Worm (Caenorhabditis elegans) whole organism, L4 larva: ENCODE measurements around the gene fbxb-54.

ENCODE experiments used
- ceh-28 ChIP-seq: fragments of 150-350 bp; optimal IDR thresholded peaks from 2 replicates; lab custom pipeline; 2014; ENCODE audit warnings: missing biosample characterization, missing genetic modification reagents, missing genetic modification characterization
- egl-27 ChIP-seq: sonication (generic microtip); optimal IDR thresholded peaks from 3 replicates; lab custom pipeline; 2017; ENCODE audit warnings: missing biosample characterization, missing genetic modification reagents, missing genetic modification characterization
- fkh-10 ChIP-seq: fragments of 150-350 bp; optimal IDR thresholded peaks from 2 replicates; lab custom pipeline; 2014; ENCODE audit warnings: missing biosample characterization, missing genetic modification reagents, missing genetic modification characterization
- fos-1 ChIP-seq: fragments of 150-350 bp; optimal IDR thresholded peaks from 2 replicates; lab custom pipeline; 2014; ENCODE audit warnings: missing biosample characterization, missing genetic modification characterization
- lin-39 ChIP-seq: fragments of 150-350 bp; optimal IDR thresholded peaks from 2 replicates; lab custom pipeline; 2014; ENCODE audit warnings: missing biosample characterization, missing genetic modification reagents, missing genetic modification characterization
- sdz-12 ChIP-seq: fragments of 200-800 bp; sonication (Bioruptor generic); optimal IDR thresholded peaks from 2 replicates; lab custom pipeline; 2018; ENCODE audit warnings: mild to moderate bottlenecking, missing genetic modification characterization, missing compliant biosample characterization
- snpc-4 ChIP-seq: fragments of 150-350 bp; optimal IDR thresholded peaks from 2 replicates; lab custom pipeline; 2014; ENCODE audit warnings: missing biosample characterization, missing genetic modification characterization
- ztf-11 ChIP-seq: fragments of 150-350 bp; optimal IDR thresholded peaks from 2 replicates; lab custom pipeline; 2014; ENCODE audit warnings: missing biosample characterization, missing genetic modification characterization

ce11 chrII:1603049-1603448 lies 46.9 kb upstream of the fbxb-54 start:
- TF ChIP-seq snpc-4 = no peak
- TF ChIP-seq sdz-12 (GFP tag; lab: Kevin White, UChicago) = no peak
- TF ChIP-seq ceh-28 = no peak
- TF ChIP-seq ztf-11 (tag; lab: Kevin White, UChicago) = no peak
- no peak for TF ChIP-seq fkh-10 (GFP tag; lab: Kevin White, UChicago)
- TF ChIP-seq fos-1 (tag; lab: Kevin White, UChicago) = no peak
- no peak for TF ChIP-seq lin-39 (tag; lab: Kevin White, UChicago)
- TF ChIP-seq egl-27 (tag; lab: Kevin White, UChicago) = no peak
